Fruit fly (Drosophila melanogaster) whole organism: ENCODE results near the gene CG42637.

Experiments
- CG8478 ChIP-seq: fragments of >200 bp; optimal IDR thresholded peaks from 2 replicates; lab custom pipeline; 2018; ENCODE audit warnings: inconsistent platforms
- Dll ChIP-seq: fragments of >200 bp; optimal IDR thresholded peaks from 2 replicates; lab custom pipeline; 2017
- EcR ChIP-seq, 2 experiments: fragments of >200 bp; optimal IDR thresholded peaks; 2 replicates each; lab custom pipeline; 2017; ENCODE audit warnings: missing biosample characterization in 2 of 2, missing genetic modification characterization in 2 of 2, missing genetic modification reagents in 2 of 2
- pan ChIP-seq: fragments of >200 bp; optimal IDR thresholded peaks from 2 replicates; lab custom pipeline; 2017
- psq ChIP-seq: fragments of >200 bp; optimal IDR thresholded peaks from 2 replicates; lab custom pipeline; 2017
- usp ChIP-seq: fragments of >200 bp; optimal IDR thresholded peaks from 2 replicates; lab custom pipeline; 2017; ENCODE audit warnings: missing biosample characterization, missing genetic modification characterization, mixed read lengths

DNA sequence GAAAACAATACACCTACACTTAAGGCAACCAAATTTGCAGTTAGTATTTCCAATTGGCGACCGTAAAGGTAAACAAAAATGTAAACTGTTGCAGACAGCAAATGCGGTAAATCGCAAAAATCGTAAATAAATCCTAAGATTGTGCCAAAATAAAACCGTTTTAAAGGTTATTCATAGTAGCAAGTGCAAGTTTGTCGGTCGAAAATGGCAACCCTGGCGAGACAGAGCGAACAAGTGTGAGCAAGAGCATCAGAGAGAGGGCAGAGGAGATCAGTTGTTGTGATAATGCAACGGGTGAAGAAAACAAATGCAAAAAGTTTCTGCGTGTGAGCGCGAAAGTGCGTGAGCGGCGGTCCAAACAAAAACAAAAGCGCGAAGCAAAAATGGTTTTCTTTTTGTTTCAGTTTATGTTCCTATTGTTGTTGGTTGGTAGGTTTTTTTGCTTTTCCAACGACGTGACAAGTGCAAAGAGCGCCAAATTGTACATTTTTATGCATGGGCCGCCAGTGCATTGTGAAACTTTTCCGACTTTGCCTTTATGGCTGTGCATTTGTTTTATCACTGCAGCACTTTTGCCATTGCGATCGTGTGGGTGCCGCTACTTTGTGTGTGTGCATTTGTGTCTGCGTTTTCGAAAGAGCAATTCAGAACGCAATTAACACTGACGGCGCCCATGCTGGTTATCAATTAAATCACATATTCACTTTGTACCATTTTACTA lies 492 bp downstream of the CG42637 start:
- no peak for TF ChIP-seq usp (GFP tag; lab: Kevin White, UChicago)
- no peak for TF ChIP-seq psq (lab: Kevin White, UChicago)
- no peak for TF ChIP-seq CG8478 (lab: Kevin White, UChicago)
- TF ChIP-seq pan (lab: Kevin White, UChicago) = no peak
- TF ChIP-seq Dll = no peak
- TF ChIP-seq EcR (GFP tag; optimal IDR thresholded peaks at IDR 0.05; lab: Kevin White, UChicago) = no peak
